Fruit fly (Drosophila melanogaster): ENCODE data around the gene TyrR.

TyrR gene

DNA sequence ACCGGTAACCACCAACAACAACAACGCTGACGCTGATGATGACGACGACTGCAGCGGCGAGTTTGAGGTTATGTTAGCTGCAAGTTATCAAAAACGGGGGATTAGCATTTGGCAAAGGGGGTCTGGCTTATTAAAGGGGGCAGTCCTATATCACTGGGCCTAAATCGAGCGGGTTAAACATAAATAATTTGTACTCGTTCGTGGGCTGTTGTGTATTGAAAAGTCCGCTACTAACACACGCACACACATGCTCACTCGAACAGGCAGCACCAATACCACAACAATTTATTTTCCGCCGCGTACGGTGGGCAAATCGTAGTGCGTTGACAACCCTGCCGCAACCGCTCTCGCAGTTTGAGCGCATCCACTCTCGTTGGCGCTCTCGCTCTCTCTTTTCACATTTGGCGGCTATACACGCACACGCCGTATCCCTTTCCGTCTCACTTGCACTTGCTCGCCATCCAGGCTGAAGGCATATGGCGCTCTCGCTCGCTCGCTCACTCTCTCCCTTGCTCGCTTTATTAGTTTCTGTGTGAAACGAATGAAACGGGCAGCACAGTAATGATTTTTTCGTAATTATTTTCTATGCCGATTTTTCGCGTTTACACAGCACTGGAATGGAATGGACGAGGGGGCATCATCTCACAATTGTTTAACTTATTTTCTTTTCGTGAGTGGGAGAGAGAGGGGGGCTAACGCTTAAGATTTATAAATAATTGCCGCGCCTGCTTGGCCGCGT is 46.0 kb downstream of the TyrR start (continued):
- TF ChIP-seq prd (optimal IDR thresholded peaks at IDR 0.05) (no peak), prd (GFP tag; IDR thresholded peaks at IDR 0.05) (no peak), gfzf (GFP tag; optimal IDR thresholded peaks at IDR 0.05) (no peak), bsh (GFP tag; optimal IDR thresholded peaks at IDR 0.05) (no peak), sna (GFP tag; IDR thresholded peaks at IDR 0.05; ENCODE audit: partially characterized antibody) (no peak), zen (tag; optimal IDR thresholded peaks at IDR 0.05) (peak; percentile 72), insv (GFP tag; optimal IDR thresholded peaks at IDR 0.05) (peak in 1 of 2 experiments; percentile 29), kah (GFP tag; optimal IDR thresholded peaks at IDR 0.05) (peak; percentile 43), Gsc (GFP tag; IDR thresholded peaks at IDR 0.05) (no peak), C15 (GFP tag; IDR thresholded peaks at IDR 0.05) (no peak), onecut (GFP tag; IDR thresholded peaks at IDR 0.05) (peak; percentile 65; the same call in 1 of the 2 replicates), CG1602 (GFP tag; optimal IDR thresholded peaks at IDR 0.05) (no peak), CG31365 (tag; optimal IDR thresholded peaks at IDR 0.05) (no peak), CG1832 (GFP tag; optimal IDR thresholded peaks at IDR 0.05) (peak; percentile 98), trh (GFP tag; optimal IDR thresholded peaks at IDR 0.05) (no peak), knrl (GFP tag; IDR thresholded peaks at IDR 0.05; ENCODE audit: partially characterized antibody) (no peak), ewg (GFP tag; optimal IDR thresholded peaks at IDR 0.05) (peak; percentile 82), pfk (GFP tag; optimal IDR thresholded peaks at IDR 0.05) (peak; percentile 91), Hmx (GFP tag; optimal IDR thresholded peaks at IDR 0.05) (no peak), CG8765 (GFP tag; IDR thresholded peaks at IDR 0.05) (no peak), Ssrp (tag; optimal IDR thresholded peaks at IDR 0.05) (no peak), BtbVII (GFP tag; optimal IDR thresholded peaks at IDR 0.05) (no peak), CG10959 (GFP tag; IDR thresholded peaks at IDR 0.05) (no peak), stc (GFP tag; IDR thresholded peaks at IDR 0.05) (no peak), ro (GFP tag; IDR thresholded peaks at IDR 0.05) (no peak), CG12391 (tag; optimal IDR thresholded peaks at IDR 0.05) (peak; percentile 19), Sry-δ (GFP tag; optimal IDR thresholded peaks at IDR 0.05) (peak; percentile 7), gcm2 (GFP tag; optimal IDR thresholded peaks at IDR 0.05) (peak; percentile 5), CG5180 (GFP tag; optimal IDR thresholded peaks at IDR 0.05) (peak; percentile 83), CG3726 (GFP tag; IDR thresholded peaks at IDR 0.05) (no peak), eyg (GFP tag; optimal IDR thresholded peaks at IDR 0.05) (no peak), Xrp1 (GFP tag; IDR thresholded peaks at IDR 0.05) (no peak), zf30C (GFP tag; optimal IDR thresholded peaks at IDR 0.05) (no peak), org-1 (GFP tag; optimal IDR thresholded peaks at IDR 0.05) (no peak), D19A (tag; optimal IDR thresholded peaks at IDR 0.05) (peak; percentile 5), row (GFP tag; IDR thresholded peaks at IDR 0.05) (no peak), sug (tag; optimal IDR thresholded peaks at IDR 0.05) (peak; percentile 40), lab (GFP tag; optimal IDR thresholded peaks at IDR 0.05) (peak; percentile 62), ftz-f1 (GFP tag; optimal IDR thresholded peaks at IDR 0.05) (peak; percentile 77), CG12071 (GFP tag; optimal IDR thresholded peaks at IDR 0.05) (peak; percentile 39), h (optimal IDR thresholded peaks at IDR 0.05) (no peak), lilli (GFP tag; optimal IDR thresholded peaks at IDR 0.05) (peak; percentile 19), odd (GFP tag; optimal IDR thresholded peaks at IDR 0.05) (no peak), Hey (tag; optimal IDR thresholded peaks at IDR 0.05) (no peak), CG12659 (GFP tag; optimal IDR thresholded peaks at IDR 0.05) (peak; percentile 51), Ets65A (GFP tag) (no peak), chn (GFP tag; optimal IDR thresholded peaks at IDR 0.05) (peak; percentile 34), nom (GFP tag; optimal IDR thresholded peaks at IDR 0.05) (peak; percentile 75), CG18599 (GFP tag; optimal IDR thresholded peaks at IDR 0.05) (peak; percentile 69), CHES-1-like (GFP tag; optimal IDR thresholded peaks at IDR 0.05) (peak; percentile 34)

All from whole organism, embryonic.